Fruit fly (Drosophila melanogaster) whole organism, prepupa: ENCODE measurements around the gene CG11586.

Experiments
- CG10631 ChIP-seq: fragments of 200-800 bp; sonication (Bioruptor generic); optimal IDR thresholded peaks from 2 replicates; lab custom pipeline; 2016; ENCODE audit warnings: missing biosample characterization, missing genetic modification characterization
- CG10669 ChIP-seq: fragments of 200-800 bp; sonication (Bioruptor generic); optimal IDR thresholded peaks from 3 replicates; lab custom pipeline; 2018; ENCODE audit warnings: missing biosample characterization, mild to moderate bottlenecking, missing genetic modification characterization, moderate library complexity
- CG11294 ChIP-seq: fragments of 200-800 bp; sonication (Bioruptor generic); IDR thresholded peaks from 2 replicates; pipeline ENCODE4 v1.3.6; 2022; ENCODE audit warnings: missing biosample characterization, missing genetic modification characterization
- CG11762 ChIP-seq: fragments of 200-800 bp; sonication (Bioruptor generic); optimal IDR thresholded peaks from 3 replicates; lab custom pipeline; 2016; ENCODE audit warnings: missing biosample characterization, missing genetic modification characterization; ENCODE audit not compliant: insufficient read depth
- CG11902 ChIP-seq: fragments of 200-800 bp; sonication (Bioruptor generic); optimal IDR thresholded peaks from 3 replicates; lab custom pipeline; 2016; ENCODE audit warnings: missing biosample characterization, missing genetic modification characterization
- CG15336 ChIP-seq: fragments of 200-800 bp; sonication (Bioruptor generic); IDR thresholded peaks from 2 replicates; pipeline ENCODE4 v1.3.6; 2022; ENCODE audit warnings: missing biosample characterization, missing genetic modification characterization
- CG1621 ChIP-seq: fragments of 200-800 bp; sonication (Bioruptor generic); optimal IDR thresholded peaks from 3 replicates; lab custom pipeline; 2018; ENCODE audit warnings: missing biosample characterization, mild to moderate bottlenecking, missing genetic modification characterization
- CG16779 ChIP-seq: fragments of 200-800 bp; sonication (Bioruptor generic); optimal IDR thresholded peaks from 3 replicates; lab custom pipeline; 2017; ENCODE audit warnings: missing biosample characterization, mild to moderate bottlenecking, missing genetic modification characterization
- CG3032 ChIP-seq: fragments of 200-800 bp; optimal IDR thresholded peaks from 2 replicates; lab custom pipeline; 2019; ENCODE audit warnings: missing biosample characterization, mild to moderate bottlenecking, missing genetic modification characterization, moderate library complexity
- CG32006 ChIP-seq: fragments of 200-800 bp; sonication (Bioruptor generic); optimal IDR thresholded peaks from 3 replicates; lab custom pipeline; 2017; ENCODE audit warnings: missing biosample characterization, mild to moderate bottlenecking, missing genetic modification characterization
- CG34406 ChIP-seq: fragments of 200-800 bp; sonication (Bioruptor generic); optimal IDR thresholded peaks from 3 replicates; lab custom pipeline; 2016; ENCODE audit warnings: missing biosample characterization, missing genetic modification characterization
- CG3919 ChIP-seq: fragments of 200-800 bp; sonication (Bioruptor generic); optimal IDR thresholded peaks from 3 replicates; lab custom pipeline; 2016; ENCODE audit warnings: missing biosample characterization, missing genetic modification characterization
- CG6163 ChIP-seq: fragments of 200-800 bp; sonication (Bioruptor generic); IDR thresholded peaks from 3 replicates; pipeline ENCODE4 v1.3.6; 2022; ENCODE audit warnings: missing biosample characterization, missing genetic modification characterization
- CG6276 ChIP-seq: fragments of 200-800 bp; sonication (Bioruptor generic); optimal IDR thresholded peaks from 2 replicates; lab custom pipeline; 2017; ENCODE audit warnings: missing biosample characterization, mild to moderate bottlenecking, missing genetic modification characterization
- CG6808 ChIP-seq: fragments of 200-800 bp; sonication (Bioruptor generic); optimal IDR thresholded peaks from 3 replicates; lab custom pipeline; 2017; ENCODE audit warnings: missing biosample characterization, missing genetic modification characterization, mild to moderate bottlenecking, moderate library complexity, missing genetic modification reagents
- CG6854 ChIP-seq: fragments of 200-800 bp; sonication (Bioruptor generic); optimal IDR thresholded peaks from 2 replicates; lab custom pipeline; 2017; ENCODE audit warnings: missing biosample characterization, mild to moderate bottlenecking, missing genetic modification characterization
- CG7368 ChIP-seq: fragments of 200-800 bp; sonication (Bioruptor generic); optimal IDR thresholded peaks from 3 replicates; lab custom pipeline; 2016; ENCODE audit warnings: missing biosample characterization, missing genetic modification characterization
- CG8319 ChIP-seq: fragments of 200-800 bp; sonication (Bioruptor generic); optimal IDR thresholded peaks from 3 replicates; lab custom pipeline; 2016; ENCODE audit warnings: missing biosample characterization, missing genetic modification characterization
- CG8632 ChIP-seq: fragments of 200-800 bp; sonication (Bioruptor generic); optimal IDR thresholded peaks from 3 replicates; lab custom pipeline; 2016; ENCODE audit warnings: missing biosample characterization, missing genetic modification characterization
- Eip75B ChIP-seq: fragments of 200-800 bp; sonication (Bioruptor generic); optimal IDR thresholded peaks from 3 replicates; lab custom pipeline; 2016; ENCODE audit warnings: missing biosample characterization, missing genetic modification characterization
- Eip78C ChIP-seq: fragments of 200-800 bp; sonication (Bioruptor generic); peaks from one replicate; lab custom pipeline; 2016; ENCODE audit warnings: missing biosample characterization, missing genetic modification characterization
- Ets96B ChIP-seq: fragments of 200-800 bp; optimal IDR thresholded peaks from 2 replicates; lab custom pipeline; 2019; ENCODE audit warnings: missing biosample characterization, mild to moderate bottlenecking, missing genetic modification characterization, moderate library complexity
- Gug ChIP-seq: fragments of 200-800 bp; sonication (Bioruptor generic); IDR thresholded peaks from 2 replicates; pipeline ENCODE4 v1.3.6; 2022; ENCODE audit warnings: missing biosample characterization, missing genetic modification characterization
- Hr38 ChIP-seq: sonication (Bioruptor generic); optimal IDR thresholded peaks from 2 replicates; lab custom pipeline; 2016; ENCODE audit warnings: missing biosample characterization, missing genetic modification characterization
- Hr4 ChIP-seq: fragments of 200-800 bp; sonication (Bioruptor generic); optimal IDR thresholded peaks from 3 replicates; lab custom pipeline; 2016; ENCODE audit warnings: missing biosample characterization, missing genetic modification characterization
- Met ChIP-seq: fragments of 200-800 bp; sonication (Bioruptor generic); optimal IDR thresholded peaks from 3 replicates; lab custom pipeline; 2016; ENCODE audit warnings: missing biosample characterization, missing genetic modification characterization
- Smox ChIP-seq: fragments of 200-800 bp; sonication (Bioruptor generic); optimal IDR thresholded peaks from 3 replicates; lab custom pipeline; 2016; ENCODE audit warnings: missing biosample characterization, missing genetic modification characterization
- Sox102F ChIP-seq: fragments of 200-800 bp; sonication (Bioruptor generic); optimal IDR thresholded peaks from 2 replicates; lab custom pipeline; 2016; ENCODE audit warnings: missing biosample characterization, mild to moderate bottlenecking, missing genetic modification characterization
- Sox14 ChIP-seq: fragments of 200-800 bp; sonication (Bioruptor generic); optimal IDR thresholded peaks from 3 replicates; lab custom pipeline; 2016; ENCODE audit warnings: missing biosample characterization, missing genetic modification characterization
- Sox15 ChIP-seq: fragments of 200-800 bp; sonication (Bioruptor generic); optimal IDR thresholded peaks from 3 replicates; lab custom pipeline; 2016; ENCODE audit warnings: missing biosample characterization, missing genetic modification characterization
- acj6 ChIP-seq: fragments of 200-800 bp; sonication (Bioruptor generic); optimal IDR thresholded peaks from 3 replicates; lab custom pipeline; 2016; ENCODE audit warnings: missing biosample characterization, missing genetic modification characterization
- cyc ChIP-seq: fragments of 200-800 bp; sonication (Bioruptor generic); optimal IDR thresholded peaks from 3 replicates; lab custom pipeline; 2016; ENCODE audit warnings: missing biosample characterization, missing genetic modification characterization
- dac ChIP-seq: fragments of 200-800 bp; sonication (Bioruptor generic); optimal IDR thresholded peaks from 2 replicates; lab custom pipeline; 2017; ENCODE audit warnings: missing biosample characterization, mild to moderate bottlenecking, missing genetic modification characterization
- eg ChIP-seq: fragments of 200-800 bp; sonication (Bioruptor generic); IDR thresholded peaks from 3 replicates; pipeline ENCODE4 v1.3.6; 2022; ENCODE audit warnings: missing biosample characterization, missing genetic modification characterization
- esn ChIP-seq: fragments of 200-800 bp; sonication (Bioruptor generic); optimal IDR thresholded peaks from 2 replicates; lab custom pipeline; 2016; ENCODE audit warnings: missing biosample characterization, mild to moderate bottlenecking, missing genetic modification characterization, moderate library complexity
- fd59A ChIP-seq: fragments of 200-800 bp; sonication (Bioruptor generic); optimal IDR thresholded peaks from 2 replicates; lab custom pipeline; 2017; ENCODE audit warnings: missing biosample characterization, mild to moderate bottlenecking, missing genetic modification characterization, missing genetic modification reagents
- fd85E ChIP-seq: fragments of 200-800 bp; sonication (Bioruptor generic); optimal IDR thresholded peaks from 3 replicates; lab custom pipeline; 2016; ENCODE audit warnings: missing biosample characterization, missing genetic modification characterization
- fkh ChIP-seq: fragments of 200-800 bp; sonication (Bioruptor generic); optimal IDR thresholded peaks from 3 replicates; lab custom pipeline; 2017; ENCODE audit warnings: missing biosample characterization, mild to moderate bottlenecking, missing genetic modification characterization, moderate library complexity
- lz ChIP-seq: fragments of 200-800 bp; sonication (Bioruptor generic); optimal IDR thresholded peaks from 3 replicates; lab custom pipeline; 2016; ENCODE audit warnings: missing biosample characterization, missing genetic modification characterization
- pdm3 ChIP-seq: fragments of 200-800 bp; sonication (Bioruptor generic); optimal IDR thresholded peaks from 3 replicates; lab custom pipeline; 2016; ENCODE audit warnings: missing biosample characterization, missing genetic modification characterization
- ss ChIP-seq, 2 experiments: fragments of 200-800 bp; sonication (Bioruptor generic); optimal IDR thresholded peaks; 2 replicates in 1 of 2; 3 replicates in 1 of 2; lab custom pipeline; 2017 to 2018; ENCODE audit warnings: mild to moderate bottlenecking in 2 of 2, missing biosample characterization in 2 of 2, missing genetic modification characterization in 2 of 2, moderate library complexity in 1 of 2
- svp ChIP-seq: fragments of 200-800 bp; sonication (Bioruptor generic); peaks from one replicate; lab custom pipeline; 2016; ENCODE audit warnings: missing biosample characterization, missing genetic modification characterization
- topi ChIP-seq: fragments of 200-800 bp; sonication (Bioruptor generic); optimal IDR thresholded peaks from 3 replicates; lab custom pipeline; 2016; ENCODE audit warnings: missing biosample characterization, missing genetic modification characterization
- vri ChIP-seq: fragments of 200-800 bp; sonication (Bioruptor generic); optimal IDR thresholded peaks from 3 replicates; lab custom pipeline; 2016; ENCODE audit warnings: missing biosample characterization, mild to moderate bottlenecking, missing genetic modification characterization

The CG11586 gene

DNA sequence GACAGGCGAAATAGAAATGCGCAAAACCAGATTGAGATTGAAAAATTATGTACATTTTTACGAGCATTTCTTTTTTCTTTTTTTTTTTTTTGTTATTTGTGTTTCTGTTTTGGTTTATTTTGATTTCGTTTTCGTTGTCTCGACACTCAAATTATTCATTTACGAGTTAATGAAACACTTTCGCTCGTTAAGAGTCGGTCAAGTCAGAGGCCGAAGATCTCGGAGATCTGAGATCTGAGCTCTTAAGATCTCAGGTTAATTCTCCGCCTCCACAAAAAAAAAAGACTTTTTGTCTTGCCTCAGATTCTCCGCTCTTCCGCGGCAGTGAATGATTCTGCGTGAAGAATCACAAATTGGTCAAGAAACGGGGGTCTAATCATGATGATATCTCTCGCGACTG lies 3.6 kb upstream of the CG11586 start:
- TF ChIP-seq pdm3 (GFP tag; lab: Kevin White, UChicago) (no peak), CG1621 (no peak), CG6854 (no peak)

DNA sequence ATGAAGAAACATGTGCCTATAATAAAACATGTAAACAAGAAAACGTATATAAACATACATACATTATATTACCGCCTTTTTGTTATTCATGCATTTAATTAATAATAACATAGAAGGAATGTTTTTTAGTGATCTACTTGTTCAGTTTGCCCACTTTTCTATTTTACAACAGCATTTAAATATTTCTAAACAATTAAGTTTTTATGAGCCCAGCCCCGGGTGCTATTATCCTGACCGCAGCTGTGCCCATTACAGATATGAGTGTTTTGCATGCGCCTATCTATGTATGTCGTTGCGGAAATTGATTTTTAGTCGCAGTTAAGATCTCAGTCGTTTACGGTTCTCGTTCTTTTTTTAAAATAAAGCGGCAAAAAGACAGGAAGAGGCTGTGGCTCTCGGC lies 2.7 kb upstream of the CG11586 start:
- no peak for TF ChIP-seq Sox102F
- TF ChIP-seq CG6808 (GFP tag; lab: Kevin White, UChicago): no peak
- TF ChIP-seq Hr38 (GFP tag; lab: Kevin White, UChicago): no peak
- no peak for TF ChIP-seq CG3919 (GFP tag; lab: Kevin White, UChicago)
- no peak for TF ChIP-seq fd59A (GFP tag; lab: Kevin White, UChicago)
- no peak for TF ChIP-seq CG16779 (tag; lab: Kevin White, UChicago)
- no peak for TF ChIP-seq Eip75B (GFP tag; lab: Kevin White, UChicago)
- peak; percentile 33 for TF ChIP-seq CG32006 (GFP tag; lab: Kevin White, UChicago)
- TF ChIP-seq pdm3 (GFP tag; lab: Kevin White, UChicago): no peak
- TF ChIP-seq CG6276: no peak
- no peak for TF ChIP-seq esn (GFP tag; lab: Kevin White, UChicago)
- TF ChIP-seq CG6163 (GFP tag; lab: Robert Waterston, UW): 0 out of 3 replicates have a peak, but pooled peaks have one; percentile 6
- no peak for TF ChIP-seq CG34406 (GFP tag; lab: Kevin White, UChicago)
- TF ChIP-seq eg (GFP tag; lab: Robert Waterston, UW): no peak
- no peak for TF ChIP-seq fkh
- no peak for TF ChIP-seq CG11762
- TF ChIP-seq vri (GFP tag; lab: Kevin White, UChicago): no peak
- no peak for TF ChIP-seq Sox15
- TF ChIP-seq CG6854: no peak
- TF ChIP-seq Eip78C: peak; percentile 63
- no peak for TF ChIP-seq CG8632 (GFP tag; lab: Kevin White, UChicago)
- no peak for TF ChIP-seq svp
- no peak for TF ChIP-seq CG11294 (GFP tag; lab: Robert Waterston, UW)

DNA sequence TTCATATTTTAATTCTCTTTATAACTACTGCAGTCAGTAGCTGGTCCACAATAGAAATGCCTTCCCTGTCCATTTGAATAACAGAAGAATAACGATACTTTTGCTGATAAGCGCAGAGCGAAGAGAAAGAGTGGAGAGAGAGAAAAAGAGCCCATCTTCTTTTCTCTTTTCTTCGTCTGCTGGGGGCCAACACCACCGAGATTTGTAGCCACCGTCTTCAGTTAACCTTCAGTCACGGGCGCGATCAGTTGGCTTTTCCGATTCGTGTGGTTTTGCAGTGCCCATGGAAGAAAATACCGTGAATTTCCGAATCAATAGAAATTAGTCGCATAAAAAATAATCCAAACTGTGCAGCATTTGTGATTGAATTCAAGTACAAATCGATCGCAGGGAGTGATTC lies 1.2 kb upstream of the CG11586 start, which contains the start of gene CG1273:
CG1273 (plus strand) TSS at position 218 of the 400 bp plus-strand sequence.
- no peak for TF ChIP-seq Eip75B (GFP tag; lab: Kevin White, UChicago)
- TF ChIP-seq CG7368 (GFP tag; lab: Kevin White, UChicago): no peak
- no peak for TF ChIP-seq Hr4 (GFP tag; lab: Kevin White, UChicago)
- TF ChIP-seq CG10631 (GFP tag; lab: Kevin White, UChicago): no peak
- TF ChIP-seq esn (GFP tag; lab: Kevin White, UChicago): peak; percentile 10
- no peak for TF ChIP-seq topi
- no peak for TF ChIP-seq CG15336 (GFP tag; lab: Robert Waterston, UW)

DNA sequence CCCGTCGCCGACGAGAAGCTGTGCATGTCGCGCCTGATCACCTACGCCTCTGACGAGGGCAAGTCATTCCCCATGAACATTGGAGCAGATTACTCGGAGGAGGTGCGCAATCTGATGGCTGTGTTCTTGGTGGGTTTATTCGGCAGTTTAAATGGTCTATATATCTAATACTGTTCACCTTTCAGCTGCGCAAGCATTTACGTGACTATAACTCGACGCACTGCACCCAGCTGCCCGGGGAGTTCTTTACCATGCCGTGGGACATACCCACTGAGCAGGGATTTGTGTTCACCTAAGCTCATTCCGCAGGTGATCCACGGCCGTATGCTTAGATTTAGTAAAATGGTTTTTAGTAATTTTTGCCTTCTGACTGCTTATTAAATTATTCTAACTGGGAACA lies 1.1 kb downstream of the CG11586 start:
- TF ChIP-seq CG3032 (tag; lab: Kevin White, UChicago): no peak
- TF ChIP-seq CG6854: no peak
- no peak for TF ChIP-seq acj6 (GFP tag; lab: Kevin White, UChicago)

DNA sequence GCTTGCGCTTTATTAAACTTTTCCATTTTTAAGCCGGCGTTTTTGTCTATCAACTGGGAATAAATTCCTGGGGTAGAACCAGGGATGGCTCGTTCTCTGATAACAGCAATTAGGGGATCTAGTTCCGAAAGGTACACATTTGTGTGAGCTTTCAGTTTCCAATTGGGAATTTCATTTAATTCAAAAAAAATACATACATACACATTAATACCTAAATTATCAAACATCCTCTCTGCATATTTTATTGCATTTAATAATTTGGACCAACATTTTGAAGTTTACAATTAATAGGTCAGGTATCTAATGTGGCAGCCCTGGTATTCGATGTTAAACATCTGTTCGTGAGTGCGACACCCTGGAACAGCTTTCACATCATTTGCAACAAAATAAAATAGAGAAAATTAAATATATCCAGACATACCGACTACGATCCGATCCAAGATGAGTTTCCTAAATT lies 3.1 kb downstream of the CG11586 start, which contains the start of the genes CG15011 and CG1309:
CG15011 (minus strand) TSS at position 51 of the 457 bp plus-strand sequence.
CG1309 (plus strand) TSS at position 329 of the 457 bp plus-strand sequence.
- TF ChIP-seq Hr38 (GFP tag; lab: Kevin White, UChicago) (peak; percentile 24), CG11902 (GFP tag; lab: Kevin White, UChicago) (peak; percentile 68), fd59A (GFP tag; lab: Kevin White, UChicago) (peak; percentile 57), CG8319 (GFP tag; lab: Kevin White, UChicago) (peak; percentile 67), Ets96B (tag; lab: Kevin White, UChicago) (peak; percentile 79), Met (GFP tag; lab: Kevin White, UChicago) (peak; percentile 83), Sox14 (peak; percentile 86), cyc (peak; percentile 86), dac (peak; percentile 61), lz (GFP tag; lab: Kevin White, UChicago) (peak; percentile 85), Gug (peak; percentile 58; the same call in 1 of the 2 replicates), Hr4 (GFP tag; lab: Kevin White, UChicago) (peak; percentile 84), vri (GFP tag; lab: Kevin White, UChicago) (no peak), fd85E (GFP tag; lab: Kevin White, UChicago) (no peak), ss (GFP tag; optimal IDR thresholded peaks at IDR 0.05; lab: Kevin White, UChicago) (peak; percentile 49 to 75), CG6854 (peak; percentile 1), CG10669 (GFP tag; lab: Kevin White, UChicago) (peak; percentile 66), eg (GFP tag; lab: Robert Waterston, UW) (peak; percentile 63; the same call in 2 of the 3 replicates), CG11294 (GFP tag; lab: Robert Waterston, UW) (no peak), CG6276 (no peak), Smox (no peak), Eip75B (GFP tag; lab: Kevin White, UChicago) (peak; percentile 86), acj6 (GFP tag; lab: Kevin White, UChicago) (peak; percentile 82)
